Worm (Caenorhabditis elegans) whole organism, midembryonic: Measurements from ENCODE around the gene ZC262.4.

ENCODE experiments used
- med-1 ChIP-seq: sonication (generic microtip); optimal IDR thresholded peaks from 2 replicates; lab custom pipeline; 2017; ENCODE audit warnings: missing genetic modification characterization, mild to moderate bottlenecking, missing compliant biosample characterization, antibody characterized with exemption, missing genetic modification reagents; ENCODE audit not compliant: insufficient read depth
- ztf-23 ChIP-seq: fragments of 200-800 bp; sonication (Bioruptor generic); IDR thresholded peaks from 2 replicates; pipeline ENCODE4 v1.3.6; 2022; ENCODE audit warnings: missing genetic modification reagents, missing genetic modification characterization, missing compliant biosample characterization

- no peak for TF ChIP-seq ztf-23 (GFP tag; lab: Robert Waterston, UW)
- no peak for TF ChIP-seq med-1 (GFP tag; lab: Kevin White, UChicago)
Measured at ce11 chrIII:8370188-8370587, 35.9 kb upstream of the ZC262.4 start.
